Worm (Caenorhabditis elegans) whole organism, L2 larva: ENCODE data around the gene ZK622.4.

Source experiments
- gmeb-1 ChIP-seq: fragments of 150-350 bp; optimal IDR thresholded peaks from 2 replicates; lab custom pipeline; 2014; ENCODE audit warnings: missing biosample characterization, missing genetic modification characterization
- nhr-237 ChIP-seq: fragments of 150-350 bp; optimal IDR thresholded peaks from 2 replicates; lab custom pipeline; 2014; ENCODE audit warnings: missing biosample characterization, missing genetic modification characterization
- nhr-25 ChIP-seq: fragments of 150-350 bp; sonication (generic microtip); optimal IDR thresholded peaks from 3 replicates; lab custom pipeline; 2014; ENCODE audit warnings: missing biosample characterization, missing genetic modification characterization
- nhr-77 ChIP-seq: fragments of 150-350 bp; optimal IDR thresholded peaks from 2 replicates; lab custom pipeline; 2014; ENCODE audit warnings: missing biosample characterization, missing genetic modification characterization
- zag-1 ChIP-seq: fragments of 150-350 bp; optimal IDR thresholded peaks from 2 replicates; lab custom pipeline; 2014; ENCODE audit warnings: missing biosample characterization, missing genetic modification characterization
- ztf-1 ChIP-seq: fragments of 200-800 bp; sonication (Bioruptor generic); conservative IDR thresholded peaks from 2 replicates; pipeline ENCODE4 v1.3.6; 2022; ENCODE audit warnings: missing genetic modification characterization, missing compliant biosample characterization

- TF ChIP-seq ztf-1 (GFP tag; lab: Robert Waterston, UW) (no peak), zag-1 (tag; lab: Kevin White, UChicago) (no peak), nhr-237 (no peak), nhr-25 (tag; lab: Kevin White, UChicago) (no peak), gmeb-1 (tag; lab: Kevin White, UChicago) (no peak), nhr-77 (tag; lab: Kevin White, UChicago) (no peak)
Measured at ce11 chrII:5306197-5306596, 13.7 kb downstream of the ZK622.4 start.
